Worm (Caenorhabditis elegans) whole organism, mixed stage, embryonic: ENCODE data around the gene mdt-6.

Experiments used
- mab-5 ChIP-seq: fragments of 150-350 bp; optimal IDR thresholded peaks from 2 replicates; lab custom pipeline; 2014; ENCODE audit warnings: missing biosample characterization, missing genetic modification characterization
- nhr-237 ChIP-seq: fragments of 150-350 bp; optimal IDR thresholded peaks from 2 replicates; lab custom pipeline; 2014; ENCODE audit warnings: missing biosample characterization, missing genetic modification characterization
- snpc-4 ChIP-seq: fragments of 150-350 bp; optimal IDR thresholded peaks from 2 replicates; lab custom pipeline; 2014; ENCODE audit warnings: missing biosample characterization, missing genetic modification characterization

- TF ChIP-seq snpc-4 (no peak), nhr-237 (tag; lab: Kevin White, UChicago) (no peak), mab-5 (tag; lab: Kevin White, UChicago) (no peak)
These were observed 16.7 kb upstream of the mdt-6 start for ce11 chrV:7076161-7076560.
